Worm (Caenorhabditis elegans) whole organism, L1 larva: Measurements from ENCODE around the gene rpac-19.

Source experiments
- F16B12.6 ChIP-seq: fragments of 150-350 bp; optimal IDR thresholded peaks from 2 replicates; lab custom pipeline; 2014; ENCODE audit warnings: missing biosample characterization, missing genetic modification characterization
- Y116A8C.19 ChIP-seq: sonication (generic microtip); optimal IDR thresholded peaks from 2 replicates; lab custom pipeline; 2016; ENCODE audit warnings: missing compliant biosample characterization, missing genetic modification characterization, borderline replicate concordance
- aly-2 ChIP-seq: fragments of 150-350 bp; optimal IDR thresholded peaks from 2 replicates; lab custom pipeline; 2014; ENCODE audit warnings: missing biosample characterization, missing genetic modification characterization
- blmp-1 ChIP-seq: fragments of 150-350 bp; optimal IDR thresholded peaks from 2 replicates; lab custom pipeline; 2014; ENCODE audit warnings: missing biosample characterization, missing genetic modification characterization
- ceh-63 ChIP-seq: fragments of 200-800 bp; sonication (Bioruptor generic); optimal IDR thresholded peaks from 2 replicates; lab custom pipeline; 2018; ENCODE audit warnings: mild to moderate bottlenecking, missing genetic modification characterization, missing compliant biosample characterization
- ceh-90 ChIP-seq: sonication (generic microtip); optimal IDR thresholded peaks from 2 replicates; lab custom pipeline; 2016; ENCODE audit warnings: missing genetic modification characterization, missing compliant biosample characterization
- dsc-1 ChIP-seq: sonication (generic microtip); optimal IDR thresholded peaks from 2 replicates; lab custom pipeline; 2016; ENCODE audit warnings: mild to moderate bottlenecking, missing genetic modification characterization, missing compliant biosample characterization
- efl-1 ChIP-seq, 4 experiments: fragments of 150-350 bp; optimal IDR thresholded peaks in 3 of 4; peaks in 1 of 4; 1 replicate in 1 of 4; 2 replicates in 3 of 4; lab custom pipeline; 2014; ENCODE audit warnings: missing biosample characterization in 2 of 4, missing genetic modification characterization in 2 of 4, missing genetic modification reagents in 2 of 4
- efl-3 ChIP-seq: fragments of 200-800 bp; sonication (Bioruptor generic); optimal IDR thresholded peaks from 2 replicates; lab custom pipeline; 2018; ENCODE audit warnings: mild to moderate bottlenecking, missing genetic modification characterization, missing compliant biosample characterization
- egl-13 ChIP-seq: sonication (generic microtip); optimal IDR thresholded peaks from 2 replicates; lab custom pipeline; 2016; ENCODE audit warnings: missing genotype, missing genetic modification reagents, missing genetic modification characterization, missing compliant biosample characterization
- elt-2 ChIP-seq: sonication (generic microtip); optimal IDR thresholded peaks from 2 replicates; lab custom pipeline; 2016; ENCODE audit warnings: missing genetic modification characterization, mild to moderate bottlenecking, inconsistent platforms, missing compliant biosample characterization, missing genetic modification reagents
- elt-3 ChIP-seq, 6 experiments: fragments of 150-350 bp in 1 of 6; sonication (generic microtip); optimal IDR thresholded peaks; 2 replicates each; lab custom pipeline; 2017 to 2018; ENCODE audit warnings: missing biosample characterization in 6 of 6, missing genetic modification characterization in 6 of 6, inconsistent platforms in 1 of 6
- ets-5 ChIP-seq: fragments of 200-800 bp; sonication (Bioruptor generic); IDR thresholded peaks from 2 replicates; pipeline ENCODE4 v1.3.6; 2022; ENCODE audit warnings: missing genetic modification characterization, missing compliant biosample characterization
- fkh-10 ChIP-seq: sonication (generic microtip); optimal IDR thresholded peaks from 2 replicates; lab custom pipeline; 2017; ENCODE audit warnings: missing biosample characterization, missing genetic modification reagents, missing genetic modification characterization
- fkh-4 ChIP-seq: sonication (generic microtip); optimal IDR thresholded peaks from 2 replicates; lab custom pipeline; 2016; ENCODE audit warnings: missing compliant biosample characterization, missing genetic modification characterization, borderline replicate concordance
- isw-1 ChIP-seq: fragments of 200-800 bp; sonication (Bioruptor generic); IDR thresholded peaks from 2 replicates; pipeline ENCODE4 v1.3.6; 2022; ENCODE audit warnings: missing genetic modification characterization, missing compliant biosample characterization
- jun-1 ChIP-seq: fragments of 150-350 bp; optimal IDR thresholded peaks from 2 replicates; lab custom pipeline; 2014; ENCODE audit warnings: missing biosample characterization, missing genetic modification reagents, missing genetic modification characterization
- lin-14 ChIP-seq: fragments of 200-800 bp; sonication (Bioruptor generic); optimal IDR thresholded peaks from 2 replicates; lab custom pipeline; 2018; ENCODE audit warnings: mild to moderate bottlenecking, missing genetic modification characterization, moderate library complexity, missing compliant biosample characterization
- lin-15B ChIP-seq: fragments of 150-350 bp; sonication (generic microtip); optimal IDR thresholded peaks from 3 replicates; lab custom pipeline; 2014; ENCODE audit warnings: missing biosample characterization, missing genetic modification characterization
- lin-35 ChIP-seq, 2 experiments: fragments of 150-350 bp; optimal IDR thresholded peaks; 2 replicates each; lab custom pipeline; 2014; ENCODE audit warnings: missing biosample characterization in 2 of 2, missing genetic modification characterization in 2 of 2, missing genetic modification reagents in 2 of 2
- lsy-2 ChIP-seq, 2 experiments: fragments of 150-350 bp; optimal IDR thresholded peaks; 2 replicates each; lab custom pipeline; 2014; ENCODE audit warnings: missing biosample characterization in 2 of 2, missing genetic modification characterization in 2 of 2
- mef-2 ChIP-seq: fragments of 150-350 bp; optimal IDR thresholded peaks from 2 replicates; lab custom pipeline; 2014; ENCODE audit warnings: missing biosample characterization, missing genetic modification characterization
- nhr-11 ChIP-seq: fragments of 150-350 bp; optimal IDR thresholded peaks from 2 replicates; lab custom pipeline; 2014; ENCODE audit warnings: missing biosample characterization, missing genetic modification characterization
- nhr-20 ChIP-seq: sonication (generic microtip); optimal IDR thresholded peaks from 2 replicates; lab custom pipeline; 2016; ENCODE audit warnings: mild to moderate bottlenecking, missing genetic modification characterization, missing compliant biosample characterization
- nhr-28 ChIP-seq: fragments of 150-350 bp; optimal IDR thresholded peaks from 2 replicates; lab custom pipeline; 2014; ENCODE audit warnings: missing biosample characterization, missing genetic modification characterization
- nhr-47 ChIP-seq: sonication (generic microtip); optimal IDR thresholded peaks from 2 replicates; lab custom pipeline; 2016; ENCODE audit warnings: mild to moderate bottlenecking, missing genetic modification characterization, moderate library complexity, missing compliant biosample characterization
- nhr-71 ChIP-seq: sonication (generic microtip); optimal IDR thresholded peaks from 2 replicates; lab custom pipeline; 2016; ENCODE audit warnings: mild to moderate bottlenecking, missing genetic modification characterization, moderate library complexity, missing compliant biosample characterization
- nhr-77 ChIP-seq: fragments of 150-350 bp; optimal IDR thresholded peaks from 2 replicates; lab custom pipeline; 2014; ENCODE audit warnings: missing biosample characterization, missing genetic modification characterization
- nhr-85 ChIP-seq: sonication (generic microtip); peaks from one replicate; lab custom pipeline; 2016; ENCODE audit warnings: missing genetic modification characterization, inconsistent platforms, missing compliant biosample characterization
- nhr-90 ChIP-seq: sonication (generic microtip); optimal IDR thresholded peaks from 2 replicates; lab custom pipeline; 2016; ENCODE audit warnings: mild to moderate bottlenecking, missing genetic modification characterization, missing compliant biosample characterization; ENCODE audit not compliant: poor library complexity
- rnt-1 ChIP-seq: sonication (generic microtip); optimal IDR thresholded peaks from 2 replicates; lab custom pipeline; 2016; ENCODE audit warnings: mild to moderate bottlenecking, missing genetic modification characterization, moderate library complexity, missing compliant biosample characterization
- skn-1 ChIP-seq: fragments of 150-350 bp; optimal IDR thresholded peaks from 2 replicates; lab custom pipeline; 2014; ENCODE audit warnings: missing biosample characterization, missing genetic modification characterization
- snpc-4 ChIP-seq: fragments of 150-350 bp; optimal IDR thresholded peaks from 2 replicates; lab custom pipeline; 2014; ENCODE audit warnings: missing biosample characterization, missing genetic modification characterization
- sptf-1 ChIP-seq: fragments of 150-350 bp; optimal IDR thresholded peaks from 2 replicates; lab custom pipeline; 2014; ENCODE audit warnings: missing biosample characterization, missing genetic modification characterization
- tbx-2 ChIP-seq: sonication (generic microtip); optimal IDR thresholded peaks from 2 replicates; lab custom pipeline; 2016; ENCODE audit warnings: missing genetic modification characterization, missing compliant biosample characterization
- unc-62 ChIP-seq: fragments of 150-350 bp; optimal IDR thresholded peaks from 2 replicates; lab custom pipeline; 2014; ENCODE audit warnings: missing biosample characterization, missing genetic modification reagents, missing genetic modification characterization
- unc-98 ChIP-seq: fragments of 200-800 bp; sonication (Bioruptor generic); IDR thresholded peaks from 2 replicates; pipeline ENCODE4 v1.3.6; 2022; ENCODE audit warnings: missing genetic modification characterization, missing compliant biosample characterization
- xbp-1 ChIP-seq: sonication (generic microtip); optimal IDR thresholded peaks from 2 replicates; lab custom pipeline; 2016; ENCODE audit warnings: missing genetic modification characterization, missing compliant biosample characterization
- zip-4 ChIP-seq: fragments of 200-800 bp; sonication (Bioruptor generic); optimal IDR thresholded peaks from 2 replicates; lab custom pipeline; 2018; ENCODE audit warnings: mild to moderate bottlenecking, missing genetic modification characterization, moderate library complexity, missing compliant biosample characterization

Gene rpac-19

ce11 chrIII:9645099-9645498, 15.4 kb upstream of the rpac-19 start:
- TF ChIP-seq lin-15B (tag; lab: Kevin White, UChicago) (no peak), fkh-10 (no peak), unc-62 (no peak), nhr-90 (tag; lab: Kevin White, UChicago) (no peak), dsc-1 (tag; lab: Kevin White, UChicago) (no peak), nhr-77 (tag; lab: Kevin White, UChicago) (no peak), ceh-90 (no peak), elt-3 (tag; optimal IDR thresholded peaks at IDR 0.05; lab: Kevin White, UChicago) (peak in 1 of 6 experiments; percentile 38), rnt-1 (no peak), lin-35 (GFP tag; optimal IDR thresholded peaks at IDR 0.05; lab: Kevin White, UChicago) (no peak), skn-1 (tag; lab: Kevin White, UChicago) (no peak), blmp-1 (peak; percentile 93), aly-2 (tag; lab: Kevin White, UChicago) (no peak)

- TF ChIP-seq nhr-85 = peak; percentile 12
- no peak for TF ChIP-seq nhr-47
- TF ChIP-seq ceh-63 (GFP tag; lab: Kevin White, UChicago) = no peak
- TF ChIP-seq mef-2 = no peak
- TF ChIP-seq nhr-11 (tag; lab: Kevin White, UChicago) = no peak
Measured at ce11 chrIII:9642110-9642509, 12.4 kb upstream of the rpac-19 start.

DNA sequence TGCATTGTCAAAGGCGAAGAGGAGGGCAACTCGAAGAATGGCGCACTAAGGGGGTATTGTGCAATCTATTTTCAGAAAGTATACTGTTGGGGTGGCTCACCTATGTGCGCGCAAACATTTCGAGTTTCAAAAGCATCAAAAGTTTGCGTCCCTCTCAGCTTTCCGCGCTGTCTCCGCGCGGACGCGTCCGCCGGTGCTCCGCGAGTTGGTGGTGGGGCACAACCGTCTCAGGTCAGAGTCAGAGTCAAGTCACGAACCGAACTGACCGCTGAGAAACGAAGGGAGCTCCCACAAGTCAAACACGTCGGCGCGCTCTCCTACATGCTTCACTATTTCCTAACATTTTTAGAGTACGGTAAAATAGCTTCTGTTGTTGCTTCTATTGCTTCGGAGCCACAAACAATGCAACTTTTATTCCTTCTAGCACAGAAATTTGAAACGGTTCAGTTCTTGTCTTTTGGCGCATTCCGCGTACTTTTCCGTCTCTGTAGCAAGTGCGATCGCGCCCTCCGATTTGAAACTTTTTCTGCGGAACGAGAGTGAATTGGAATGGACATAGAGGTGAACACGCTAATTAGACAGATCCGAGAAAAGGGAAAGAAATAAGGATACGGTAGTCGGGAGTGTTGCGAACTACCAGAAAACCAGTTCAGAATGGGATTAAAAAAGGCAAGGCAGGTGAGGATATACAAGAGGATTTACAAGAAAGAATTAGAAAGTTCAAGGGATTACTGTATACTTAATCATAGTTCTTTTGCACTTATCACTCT, 9.8 kb upstream of the rpac-19 start:
- TF ChIP-seq efl-1 (optimal IDR thresholded peaks at IDR 0.05; lab: Kevin White, UChicago) = no peak
- TF ChIP-seq efl-1 (GFP tag; optimal IDR thresholded peaks at IDR 0.05 in 1 of 2; lab: Kevin White, UChicago) = peak in 1 of 2 experiments; percentile 51
- TF ChIP-seq nhr-71 (tag; lab: Kevin White, UChicago) = no peak
- TF ChIP-seq dsc-1 (tag; lab: Kevin White, UChicago) = no peak
- no peak for TF ChIP-seq mef-2
- peak; percentile 96 for TF ChIP-seq blmp-1
- TF ChIP-seq unc-98 = no peak
- no peak for TF ChIP-seq skn-1 (tag; lab: Kevin White, UChicago)
- TF ChIP-seq xbp-1 (tag; lab: Kevin White, UChicago) = no peak
- TF ChIP-seq efl-3 (GFP tag; lab: Kevin White, UChicago) = no peak
- no peak for TF ChIP-seq snpc-4 (tag; lab: Kevin White, UChicago)
- no peak for TF ChIP-seq nhr-90 (tag; lab: Kevin White, UChicago)

ce11 chrIII:9638159-9638754, 8.6 kb upstream of the rpac-19 start:
- TF ChIP-seq isw-1 (no peak), nhr-28 (no peak), zip-4 (GFP tag; lab: Kevin White, UChicago) (no peak), efl-1 (optimal IDR thresholded peaks at IDR 0.05; lab: Kevin White, UChicago) (no peak), efl-1 (GFP tag; optimal IDR thresholded peaks at IDR 0.05 in 1 of 2; lab: Kevin White, UChicago) (peak in 1 of 2 experiments; percentile 80), jun-1 (tag; lab: Kevin White, UChicago) (no peak), elt-2 (tag; lab: Kevin White, UChicago) (peak; percentile 82), lsy-2 (tag; optimal IDR thresholded peaks at IDR 0.05; lab: Kevin White, UChicago) (no peak), nhr-20 (tag; lab: Kevin White, UChicago) (peak; percentile 10), rnt-1 (no peak), lin-15B (tag; lab: Kevin White, UChicago) (no peak), blmp-1 (peak; percentile 2), ceh-63 (GFP tag; lab: Kevin White, UChicago) (no peak), F16B12.6 (tag; lab: Kevin White, UChicago) (no peak), lin-14 (GFP tag; lab: Kevin White, UChicago) (peak; percentile 20), Y116A8C.19 (tag; lab: Kevin White, UChicago) (no peak), tbx-2 (tag; lab: Kevin White, UChicago) (no peak), lin-35 (GFP tag; optimal IDR thresholded peaks at IDR 0.05; lab: Kevin White, UChicago) (peak in 1 of 2 experiments; percentile 43), ets-5 (GFP tag; lab: Robert Waterston, UW) (no peak), egl-13 (tag; lab: Kevin White, UChicago) (no peak), fkh-4 (tag; lab: Kevin White, UChicago) (no peak), sptf-1 (tag; lab: Kevin White, UChicago) (no peak)
